Fruit fly (Drosophila melanogaster): ENCODE data around the gene Las.
A peak's percentile ranks its signal among the peaks of the same experiment; 100 is the strongest.

Gene Las

dm6 chr3L:20471499-20472313 is 39.5 kb upstream of the Las start (continued):
- TF ChIP-seq toy (GFP tag; IDR thresholded peaks at IDR 0.05): no peak
- no peak for TF ChIP-seq Jarid2 (GFP tag; optimal IDR thresholded peaks at IDR 0.05)
- no peak for TF ChIP-seq sqz (GFP tag; optimal IDR thresholded peaks at IDR 0.05)
- TF ChIP-seq CG17802 (tag; optimal IDR thresholded peaks at IDR 0.05): no peak
- TF ChIP-seq Antp (GFP tag; optimal IDR thresholded peaks at IDR 0.05): peak; percentile 50
- peak; percentile 29; the same call in 1 of the 2 replicates for TF ChIP-seq slbo (GFP tag; IDR thresholded peaks at IDR 0.05)
- no peak for TF ChIP-seq ap (GFP tag; IDR thresholded peaks at IDR 0.05)
- TF ChIP-seq crp (GFP tag; optimal IDR thresholded peaks at IDR 0.05): no peak
- peak; percentile 40 for TF ChIP-seq shn (GFP tag; optimal IDR thresholded peaks at IDR 0.05)
- TF ChIP-seq lab (GFP tag; optimal IDR thresholded peaks at IDR 0.05): peak; percentile 43
- TF ChIP-seq CG4820 (GFP tag; optimal IDR thresholded peaks at IDR 0.05): peak; percentile 26
- peak; percentile 7 for TF ChIP-seq CG4424 (GFP tag; optimal IDR thresholded peaks at IDR 0.05)

dm6 chr3L:20470991-20471498 is 38.9 kb upstream of the Las start:
- TF ChIP-seq CG16779 (GFP tag; IDR thresholded peaks at IDR 0.05) (no peak), tin (GFP tag; optimal IDR thresholded peaks at IDR 0.05) (peak; percentile 48), sob (GFP tag; IDR thresholded peaks at IDR 0.05) (peak; percentile 52), Six4 (GFP tag; optimal IDR thresholded peaks at IDR 0.05) (peak; percentile 54), tna (GFP tag; IDR thresholded peaks at IDR 0.05; ENCODE audit: partially characterized antibody) (no peak), CG1024 (GFP tag; IDR thresholded peaks at IDR 0.05) (peak; percentile 65), E2f1 (GFP tag; IDR thresholded peaks at IDR 0.05) (peak; percentile 53; the same call in 1 of the 2 replicates), bsh (GFP tag; optimal IDR thresholded peaks at IDR 0.05) (peak in 1 of 2 experiments; percentile 66), Dek (tag; optimal IDR thresholded peaks at IDR 0.05) (peak; percentile 35), HmgZ (tag; optimal IDR thresholded peaks at IDR 0.05) (peak; percentile 1), zfh1 (GFP tag; IDR thresholded peaks at IDR 0.05) (peak; percentile 65; the same call in 1 of the 3 replicates), CG15601 (tag; optimal IDR thresholded peaks at IDR 0.05) (no peak), Side (GFP tag; optimal IDR thresholded peaks at IDR 0.05) (no peak), cg (GFP tag; optimal IDR thresholded peaks at IDR 0.05) (no peak), CG11093 (GFP tag; IDR thresholded peaks at IDR 0.05) (no peak; the same call in 2 of the 3 replicates), gcm (GFP tag; optimal IDR thresholded peaks at IDR 0.05) (peak; percentile 44), Oli (tag; optimal IDR thresholded peaks at IDR 0.05) (peak; percentile 68), Dref (GFP tag; IDR thresholded peaks at IDR 0.05) (no peak), zf30C (GFP tag; optimal IDR thresholded peaks at IDR 0.05) (peak; percentile 77), Sox102F (GFP tag; optimal IDR thresholded peaks at IDR 0.05) (peak; percentile 67), Hr39 (optimal IDR thresholded peaks at IDR 0.05) (no peak), CG11247 (GFP tag; IDR thresholded peaks at IDR 0.05) (no peak), Mes4 (GFP tag; optimal IDR thresholded peaks at IDR 0.05) (no peak), phol (tag; optimal IDR thresholded peaks at IDR 0.05) (peak; percentile 63), Taf1 (GFP tag; IDR thresholded peaks at IDR 0.05) (no peak), CG6689 (GFP tag; IDR thresholded peaks at IDR 0.05) (0 out of 2 replicates have a peak, but pooled peaks have one; percentile 15), Sox100B (GFP tag; optimal IDR thresholded peaks at IDR 0.05) (peak; percentile 44), disco-r (GFP tag; optimal IDR thresholded peaks at IDR 0.05) (no peak), bbx (GFP tag; IDR thresholded peaks at IDR 0.05; ENCODE audit: partially characterized antibody) (no peak), fru (optimal IDR thresholded peaks at IDR 0.05) (no peak), CG31365 (tag; optimal IDR thresholded peaks at IDR 0.05) (peak; percentile 13), CG4820 (GFP tag; optimal IDR thresholded peaks at IDR 0.05) (peak; percentile 11), Hsf (GFP tag; optimal IDR thresholded peaks at IDR 0.05) (peak; percentile 16), twi (tag; optimal IDR thresholded peaks at IDR 0.05) (no peak), CG7786 (GFP tag; optimal IDR thresholded peaks at IDR 0.05) (no peak), Sry-δ (GFP tag; optimal IDR thresholded peaks at IDR 0.05) (no peak), CG10462 (GFP tag; optimal IDR thresholded peaks at IDR 0.05) (no peak), Chrac-16 (GFP tag; optimal IDR thresholded peaks at IDR 0.05) (no peak)

Data from whole organism, embryonic.